Fruit fly (Drosophila melanogaster) whole organism, pupa: Measurements from ENCODE around the gene COX8.

Experiments
- CG10348 ChIP-seq: fragments of 200-800 bp; sonication (Bioruptor generic); IDR thresholded peaks from 2 replicates; pipeline ENCODE4 v1.3.6; 2022; ENCODE audit warnings: missing biosample characterization, missing genetic modification characterization
- CG12605 ChIP-seq: fragments of 200-800 bp; sonication (Bioruptor generic); IDR thresholded peaks from 2 replicates; pipeline ENCODE4 v1.3.6; 2022; ENCODE audit warnings: missing biosample characterization, missing genetic modification characterization
- CG13204 ChIP-seq: fragments of 200-800 bp; sonication (Bioruptor generic); optimal IDR thresholded peaks from 2 replicates; lab custom pipeline; 2018; ENCODE audit warnings: missing biosample characterization, mild to moderate bottlenecking, missing genetic modification characterization, moderate library complexity
- CG14655 ChIP-seq: fragments of 200-800 bp; sonication (Bioruptor generic); optimal IDR thresholded peaks from 3 replicates; lab custom pipeline; 2017; ENCODE audit warnings: mild to moderate bottlenecking, missing biosample characterization, missing genetic modification reagents, missing genetic modification characterization
- CG15710 ChIP-seq: fragments of 200-800 bp; sonication (Bioruptor generic); optimal IDR thresholded peaks from 2 replicates; lab custom pipeline; 2018; ENCODE audit warnings: missing biosample characterization, mild to moderate bottlenecking, missing genetic modification characterization, moderate library complexity
- CG17806 ChIP-seq: fragments of 200-800 bp; sonication (Bioruptor generic); optimal IDR thresholded peaks from 2 replicates; lab custom pipeline; 2018; ENCODE audit warnings: missing biosample characterization, mild to moderate bottlenecking, missing genetic modification characterization, moderate library complexity
- CG32121 ChIP-seq: fragments of 200-800 bp; sonication (Bioruptor generic); IDR thresholded peaks from 2 replicates; pipeline ENCODE4 v1.3.6; 2022; ENCODE audit warnings: missing biosample characterization, missing genetic modification characterization
- CG34367 ChIP-seq: fragments of 200-800 bp; sonication (Bioruptor generic); optimal IDR thresholded peaks from 2 replicates; lab custom pipeline; 2018; ENCODE audit warnings: missing biosample characterization, mild to moderate bottlenecking, missing genetic modification characterization
- CG4496 ChIP-seq: fragments of 200-800 bp; sonication (Bioruptor generic); IDR thresholded peaks from 3 replicates; pipeline ENCODE4 v1.3.6; 2022; ENCODE audit warnings: missing biosample characterization, missing genetic modification characterization
- CG8159 ChIP-seq: fragments of 200-800 bp; sonication (Bioruptor generic); optimal IDR thresholded peaks from 3 replicates; lab custom pipeline; 2018; ENCODE audit warnings: missing biosample characterization, mild to moderate bottlenecking, missing genetic modification characterization, moderate library complexity
- CG8301 ChIP-seq: fragments of 200-800 bp; sonication (Bioruptor generic); optimal IDR thresholded peaks from 2 replicates; lab custom pipeline; 2018; ENCODE audit warnings: missing biosample characterization, mild to moderate bottlenecking, missing genetic modification characterization
- CG9948 ChIP-seq: fragments of 200-800 bp; sonication (Bioruptor generic); optimal IDR thresholded peaks from 2 replicates; lab custom pipeline; 2018; ENCODE audit warnings: missing biosample characterization, mild to moderate bottlenecking, missing genetic modification characterization, moderate library complexity
- D1 ChIP-seq: fragments of 200-800 bp; sonication (Bioruptor generic); optimal IDR thresholded peaks from 2 replicates; lab custom pipeline; 2018; ENCODE audit warnings: missing biosample characterization, mild to moderate bottlenecking, missing genetic modification characterization, moderate library complexity
- EcR ChIP-seq: fragments of 200-800 bp; sonication (Bioruptor generic); optimal IDR thresholded peaks from 3 replicates; lab custom pipeline; 2019; ENCODE audit warnings: missing biosample characterization, missing genetic modification characterization, mild to moderate bottlenecking, moderate library complexity, missing genetic modification reagents
- Ets98B ChIP-seq: fragments of 200-800 bp; sonication (Bioruptor generic); IDR thresholded peaks from 2 replicates; pipeline ENCODE4 v1.3.6; 2022; ENCODE audit warnings: missing biosample characterization, missing genetic modification characterization
- Pif1A ChIP-seq: fragments of 200-800 bp; sonication (Bioruptor generic); optimal IDR thresholded peaks from 3 replicates; lab custom pipeline; 2016; ENCODE audit warnings: missing biosample characterization, missing genetic modification characterization
- Pif1B ChIP-seq: fragments of 200-800 bp; sonication (Bioruptor generic); optimal IDR thresholded peaks from 3 replicates; lab custom pipeline; 2016; ENCODE audit warnings: missing biosample characterization, missing genetic modification characterization
- Snoo ChIP-seq: fragments of 200-800 bp; sonication (Bioruptor generic); optimal IDR thresholded peaks from 3 replicates; lab custom pipeline; 2017; ENCODE audit warnings: missing biosample characterization, mild to moderate bottlenecking, missing genetic modification characterization, inconsistent platforms
- fd96Ca ChIP-seq: fragments of 200-800 bp; sonication (Bioruptor generic); IDR thresholded peaks from 3 replicates; pipeline ENCODE4 v1.3.6; 2022; ENCODE audit warnings: missing biosample characterization, missing genetic modification characterization
- gl ChIP-seq: fragments of 200-800 bp; sonication (Bioruptor generic); optimal IDR thresholded peaks from 2 replicates; lab custom pipeline; 2018; ENCODE audit warnings: missing biosample characterization, mild to moderate bottlenecking, missing genetic modification characterization
- rn ChIP-seq: fragments of 200-800 bp; sonication (Bioruptor generic); IDR thresholded peaks from 2 replicates; pipeline ENCODE4 v1.3.6; 2022; ENCODE audit warnings: missing biosample characterization, missing genetic modification characterization

COX8 gene

dm6 chr3L:21518345-21518744, 20.9 kb downstream of the COX8 start:
- no peak for TF ChIP-seq CG15710
- no peak for TF ChIP-seq Snoo (tag; lab: Kevin White, UChicago)
- TF ChIP-seq Pif1B (GFP tag; lab: Kevin White, UChicago) = no peak
- TF ChIP-seq EcR (GFP tag; lab: Kevin White, UChicago) = no peak

dm6 chr3L:21516716-21517266, 22.5 kb downstream of the COX8 start:
- TF ChIP-seq CG12605 = 0 out of 2 replicates have a peak, but pooled peaks have one; percentile 39
- peak; percentile 77 for TF ChIP-seq EcR (GFP tag; lab: Kevin White, UChicago)
- no peak for TF ChIP-seq CG4496 (GFP tag; lab: Robert Waterston, UW)
- TF ChIP-seq CG13204 (GFP tag; lab: Kevin White, UChicago) = no peak
- 0 out of 3 replicates have a peak, but pooled peaks have one; percentile 6 for TF ChIP-seq fd96Ca
- TF ChIP-seq D1 (tag; lab: Kevin White, UChicago) = no peak
- TF ChIP-seq CG34367 (tag; lab: Kevin White, UChicago) = no peak
- TF ChIP-seq CG17806 = peak; percentile 4
- peak; percentile 16 for TF ChIP-seq Pif1B (GFP tag; lab: Kevin White, UChicago)
- 0 out of 2 replicates have a peak, but pooled peaks have one; percentile 39 for TF ChIP-seq CG32121 (GFP tag; lab: Robert Waterston, UW)
- TF ChIP-seq rn (GFP tag; lab: Robert Waterston, UW) = no peak
- peak; percentile 36 for TF ChIP-seq Pif1A (GFP tag; lab: Kevin White, UChicago)
- TF ChIP-seq CG15710 = peak; percentile 13
- TF ChIP-seq Ets98B (GFP tag; lab: Robert Waterston, UW) = peak; percentile 33; the same call in 1 of the 2 replicates
- TF ChIP-seq Snoo (tag; lab: Kevin White, UChicago) = peak; percentile 13
- peak; percentile 28 for TF ChIP-seq CG8159 (tag; lab: Kevin White, UChicago)
- TF ChIP-seq CG10348 (GFP tag; lab: Robert Waterston, UW) = no peak
- peak; percentile 22 for TF ChIP-seq CG8301 (tag; lab: Kevin White, UChicago)
- TF ChIP-seq CG9948 (tag; lab: Kevin White, UChicago) = peak; percentile 8
- TF ChIP-seq gl = no peak
- peak; percentile 28 for TF ChIP-seq CG14655
- TF ChIP-seq, all 21 proteins: peak for 14

- TF ChIP-seq Pif1B (GFP tag; lab: Kevin White, UChicago) (peak; percentile 80), CG8159 (tag; lab: Kevin White, UChicago) (peak; percentile 84), CG4496 (GFP tag; lab: Robert Waterston, UW) (peak; percentile 84), CG15710 (peak; percentile 79), Ets98B (GFP tag; lab: Robert Waterston, UW) (peak; percentile 72), CG17806 (peak; percentile 72), CG9948 (tag; lab: Kevin White, UChicago) (peak; percentile 74), CG32121 (GFP tag; lab: Robert Waterston, UW) (peak; percentile 77), EcR (GFP tag; lab: Kevin White, UChicago) (no peak), rn (GFP tag; lab: Robert Waterston, UW) (no peak; the same call in 1 of the 2 replicates), CG10348 (GFP tag; lab: Robert Waterston, UW) (peak; percentile 55; the same call in 1 of the 2 replicates), Pif1A (GFP tag; lab: Kevin White, UChicago) (peak; percentile 67), fd96Ca (peak; percentile 69; the same call in 2 of the 3 replicates), CG34367 (tag; lab: Kevin White, UChicago) (peak; percentile 70), Snoo (tag; lab: Kevin White, UChicago) (peak; percentile 77), gl (no peak), CG13204 (GFP tag; lab: Kevin White, UChicago) (no peak), CG12605 (0 out of 2 replicates have a peak, but pooled peaks have one; percentile 42), CG8301 (tag; lab: Kevin White, UChicago) (peak; percentile 56), CG14655 (peak; percentile 87), D1 (tag; lab: Kevin White, UChicago) (no peak)
Measured at dm6 chr3L:21515823-21516715, 23.2 kb downstream of the COX8 start, which contains the start of the genes SAK and Cdk12. SAK (minus strand) TSS chr3L:21515887. Cdk12 (plus strand) TSS chr3L:21516306.

dm6 chr3L:21509488-21510122, 29.6 kb downstream of the COX8 start:
- TF ChIP-seq CG4496 (GFP tag; lab: Robert Waterston, UW) (peak; percentile 71), D1 (tag; lab: Kevin White, UChicago) (no peak), rn (GFP tag; lab: Robert Waterston, UW) (no peak), Ets98B (GFP tag; lab: Robert Waterston, UW) (0 out of 2 replicates have a peak, but pooled peaks have one; percentile 25), CG8301 (tag; lab: Kevin White, UChicago) (peak; percentile 72), CG14655 (peak; percentile 73), CG17806 (peak; percentile 45), CG15710 (peak; percentile 31), CG8159 (tag; lab: Kevin White, UChicago) (peak; percentile 55), Snoo (tag; lab: Kevin White, UChicago) (peak; percentile 44), EcR (GFP tag; lab: Kevin White, UChicago) (no peak), CG12605 (0 out of 2 replicates have a peak, but pooled peaks have one; percentile 21), Pif1B (GFP tag; lab: Kevin White, UChicago) (peak; percentile 37), Pif1A (GFP tag; lab: Kevin White, UChicago) (peak; percentile 74), gl (no peak), CG13204 (GFP tag; lab: Kevin White, UChicago) (no peak), CG9948 (tag; lab: Kevin White, UChicago) (peak; percentile 39), CG10348 (GFP tag; lab: Robert Waterston, UW) (no peak), CG32121 (GFP tag; lab: Robert Waterston, UW) (peak; percentile 46; the same call in 1 of the 2 replicates), CG34367 (tag; lab: Kevin White, UChicago) (peak; percentile 25), fd96Ca (no peak)
